Fruit fly (Drosophila melanogaster) Kc167 (cell line): Measurements from ENCODE around the gene CG3919.

Source experiments
- Myc ChIP-seq: fragments of >200 bp; optimal IDR thresholded peaks from 2 replicates; lab custom pipeline; 2017; ENCODE audit warnings: missing external identifiers
- Sin3A ChIP-seq: fragments of >200 bp; optimal IDR thresholded peaks from 2 replicates; lab custom pipeline; 2018; ENCODE audit warnings: missing external identifiers
- h ChIP-seq: fragments of >200 bp; optimal IDR thresholded peaks from 3 replicates; lab custom pipeline; 2018; ENCODE audit warnings: missing external identifiers
- insv ChIP-seq: fragments of >200 bp; optimal IDR thresholded peaks from 3 replicates; lab custom pipeline; 2018; ENCODE audit warnings: missing external identifiers
- psq ChIP-seq: fragments of >200 bp; optimal IDR thresholded peaks from 2 replicates; lab custom pipeline; 2017; ENCODE audit warnings: missing external identifiers
- ttk ChIP-seq: sonication (Bioruptor generic); optimal IDR thresholded peaks from 2 replicates; lab custom pipeline; 2017; ENCODE audit warnings: missing external identifiers

CG3919 gene

DNA sequence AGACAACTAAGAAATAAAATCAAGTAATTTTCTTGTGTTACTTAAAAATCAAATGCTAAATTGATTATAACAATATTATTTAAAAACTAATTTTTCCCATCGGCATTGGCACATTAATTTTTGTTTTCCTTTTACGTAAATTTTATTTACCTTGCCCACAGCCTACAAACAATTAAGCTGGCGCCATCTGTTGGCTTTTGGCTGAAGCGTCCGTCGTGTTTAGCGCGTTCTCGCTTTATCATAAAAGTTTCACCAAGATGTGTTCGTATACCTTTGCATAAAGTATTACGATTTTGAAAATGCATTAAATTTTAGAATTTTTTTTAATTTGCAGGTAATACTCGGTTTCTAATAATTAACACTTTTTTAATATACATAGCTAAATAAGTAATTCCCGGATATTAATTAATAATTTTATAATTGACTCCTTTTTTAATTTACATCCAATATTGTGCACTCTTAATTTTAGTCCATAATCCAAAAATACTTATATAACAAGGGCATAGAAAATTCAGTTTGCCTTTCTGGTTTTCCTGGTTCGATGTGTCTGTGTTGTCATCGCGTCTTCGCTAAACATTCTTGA, 13.3 kb upstream of the CG3919 start:
- no peak for TF ChIP-seq insv
- no peak for TF ChIP-seq Myc (lab: Kevin White, UChicago)
- TF ChIP-seq psq (lab: Kevin White, UChicago): no peak
- TF ChIP-seq h (lab: Kevin White, UChicago): no peak
- no peak for TF ChIP-seq ttk
- TF ChIP-seq Sin3A (lab: Kevin White, UChicago): no peak

DNA sequence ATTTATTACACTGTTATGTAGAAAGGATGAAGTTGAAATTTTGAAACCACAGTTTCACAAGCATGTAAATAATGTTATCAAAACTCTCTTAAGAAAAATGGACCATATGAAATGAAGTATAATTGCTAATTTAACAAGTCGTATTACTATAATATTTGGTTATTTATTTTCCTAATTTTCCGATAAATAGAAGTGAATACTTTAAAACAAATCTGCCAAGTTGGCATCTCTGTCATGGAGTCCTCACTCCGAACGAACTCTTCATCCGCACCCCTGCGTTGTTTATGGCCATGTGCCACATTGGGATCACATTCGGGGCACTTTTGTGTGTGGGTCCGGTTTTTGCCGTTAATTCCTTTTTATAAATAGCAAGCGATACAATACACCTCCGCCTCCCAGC, 10.6 kb upstream of the CG3919 start:
- no peak for TF ChIP-seq psq (lab: Kevin White, UChicago)
- TF ChIP-seq insv: no peak
- TF ChIP-seq h (lab: Kevin White, UChicago): no peak
- TF ChIP-seq ttk: no peak
- no peak for TF ChIP-seq Myc (lab: Kevin White, UChicago)
- no peak for TF ChIP-seq Sin3A (lab: Kevin White, UChicago)

DNA sequence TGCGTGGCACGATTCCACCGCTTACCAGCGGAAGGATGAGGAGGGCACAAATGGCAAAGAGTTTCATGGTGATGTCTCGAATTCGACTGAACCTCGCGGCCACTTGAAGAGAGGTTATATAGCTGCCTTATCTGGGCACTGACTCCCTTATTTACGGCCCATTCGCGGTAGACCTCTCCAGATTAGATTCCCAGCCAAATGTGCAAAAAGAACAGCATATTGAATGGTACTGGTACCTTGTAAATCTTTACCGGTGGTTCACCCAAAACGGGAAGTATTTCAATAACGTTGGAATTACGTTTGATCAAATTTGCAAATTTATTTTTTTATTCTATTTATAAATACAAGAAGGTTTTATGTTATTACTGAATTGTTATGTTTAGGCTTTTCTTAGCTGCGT, 7.8 kb upstream of the CG3919 start, which contains the start of gene CG3868:
TSS of gene CG3868 (minus strand) at position 94 of the 400 bp plus-strand sequence.
- no peak for TF ChIP-seq insv
- TF ChIP-seq Myc (lab: Kevin White, UChicago): no peak
- no peak for TF ChIP-seq h (lab: Kevin White, UChicago)
- TF ChIP-seq ttk: no peak
- no peak for TF ChIP-seq Sin3A (lab: Kevin White, UChicago)
- no peak for TF ChIP-seq psq (lab: Kevin White, UChicago)

DNA sequence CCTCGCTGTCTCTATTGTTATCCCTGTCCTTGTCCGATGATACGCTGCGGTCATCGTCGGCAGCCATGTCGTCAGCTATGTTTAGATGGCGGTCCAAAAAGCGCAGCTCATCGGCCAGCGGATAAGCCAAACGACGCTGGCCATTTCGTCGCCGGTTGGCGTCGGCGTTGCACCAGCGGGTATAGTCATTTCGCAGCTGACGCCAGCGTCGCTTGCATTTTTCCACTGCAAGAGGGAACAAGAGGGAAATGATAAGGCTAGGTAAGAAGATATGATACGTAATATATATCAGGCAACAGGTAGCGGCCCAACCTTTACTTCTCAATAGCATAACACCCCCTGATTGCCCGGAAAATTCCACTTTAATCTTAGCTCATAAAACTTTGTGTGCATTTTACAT, 3.8 kb upstream of the CG3919 start:
- TF ChIP-seq psq (lab: Kevin White, UChicago) (no peak), insv (no peak), h (lab: Kevin White, UChicago) (no peak), Myc (lab: Kevin White, UChicago) (no peak), ttk (no peak), Sin3A (lab: Kevin White, UChicago) (no peak)

DNA sequence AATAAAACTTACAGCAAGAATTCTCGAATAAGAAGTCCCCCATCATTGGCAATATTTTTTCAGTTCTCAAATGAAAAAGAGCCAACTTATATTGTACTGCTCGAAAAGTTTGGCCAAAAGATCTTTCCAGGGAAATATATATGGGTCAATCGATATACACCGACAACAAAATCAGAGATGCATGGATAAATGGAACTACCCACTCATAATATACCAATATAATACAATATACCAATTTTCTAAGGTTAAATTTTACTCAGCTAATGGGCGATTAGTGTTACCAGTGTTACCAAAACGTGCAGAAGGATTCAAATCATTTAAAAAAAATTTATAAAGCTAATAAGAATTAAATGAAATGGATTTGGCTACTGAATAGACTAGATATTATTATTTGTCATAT, 1.7 kb upstream of the CG3919 start:
- TF ChIP-seq psq (lab: Kevin White, UChicago) (no peak), Sin3A (lab: Kevin White, UChicago) (no peak), Myc (lab: Kevin White, UChicago) (no peak), insv (no peak)

DNA sequence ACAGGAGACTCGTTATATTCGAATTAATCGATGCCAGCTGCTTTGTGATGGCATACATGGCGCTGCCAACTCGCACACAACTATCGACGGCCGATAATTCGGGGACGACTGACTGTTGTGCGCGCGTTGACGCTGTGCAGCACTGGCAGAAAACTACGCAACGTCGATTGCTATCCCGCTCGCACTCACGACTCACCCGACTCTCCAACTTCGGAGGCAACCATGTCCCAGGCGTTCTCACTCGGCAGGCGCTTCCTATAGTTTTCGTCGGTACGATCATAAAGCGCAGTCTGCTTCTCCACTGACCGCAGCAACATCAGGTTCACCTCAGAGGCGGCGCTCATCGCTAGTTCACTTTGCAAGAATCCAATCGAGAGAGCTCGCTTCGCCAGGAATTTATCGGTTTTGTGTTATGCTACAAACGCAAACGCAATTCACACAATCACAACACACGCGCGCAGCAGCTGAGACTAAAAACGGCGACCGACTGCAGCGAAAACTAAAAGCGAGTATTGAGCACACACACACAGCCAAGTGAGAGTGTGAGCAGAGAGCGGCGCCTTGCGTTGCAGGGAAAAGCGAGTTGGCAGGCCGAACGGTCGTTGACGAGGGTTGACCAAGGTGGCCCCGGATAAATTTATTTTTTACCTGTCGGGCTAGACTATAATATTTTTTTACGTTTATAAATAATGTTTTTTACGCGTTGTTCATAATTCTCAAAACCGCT, 844 bp upstream of the CG3919 start, which contains the start of gene stwl:
TSS of gene stwl (minus strand) at position 521 of the 727 bp plus-strand sequence.
- TF ChIP-seq Myc (lab: Kevin White, UChicago) (no peak), psq (lab: Kevin White, UChicago) (no peak), Sin3A (lab: Kevin White, UChicago) (no peak)

DNA sequence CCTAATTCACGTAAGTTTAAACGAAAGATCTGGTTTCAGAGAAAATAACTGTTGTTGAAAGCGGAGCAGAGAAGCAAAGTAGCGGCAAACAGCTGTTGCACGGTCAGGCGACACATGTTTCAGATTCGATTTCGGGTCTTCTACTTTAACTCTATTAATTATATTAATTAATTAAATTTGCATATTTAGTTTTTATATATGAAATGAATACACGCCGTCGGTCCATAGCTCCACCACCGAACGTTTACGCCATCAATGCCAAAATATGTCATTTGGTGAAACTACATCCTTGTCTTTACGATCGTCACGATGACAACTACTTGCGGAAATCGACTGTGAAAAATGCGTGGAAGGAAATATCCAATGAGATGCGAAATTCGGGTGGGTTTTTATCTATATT, 466 bp downstream of the CG3919 start:
- TF ChIP-seq insv (no peak), ttk (no peak), h (lab: Kevin White, UChicago) (no peak), psq (lab: Kevin White, UChicago) (no peak), Sin3A (lab: Kevin White, UChicago) (no peak), Myc (lab: Kevin White, UChicago) (no peak)

DNA sequence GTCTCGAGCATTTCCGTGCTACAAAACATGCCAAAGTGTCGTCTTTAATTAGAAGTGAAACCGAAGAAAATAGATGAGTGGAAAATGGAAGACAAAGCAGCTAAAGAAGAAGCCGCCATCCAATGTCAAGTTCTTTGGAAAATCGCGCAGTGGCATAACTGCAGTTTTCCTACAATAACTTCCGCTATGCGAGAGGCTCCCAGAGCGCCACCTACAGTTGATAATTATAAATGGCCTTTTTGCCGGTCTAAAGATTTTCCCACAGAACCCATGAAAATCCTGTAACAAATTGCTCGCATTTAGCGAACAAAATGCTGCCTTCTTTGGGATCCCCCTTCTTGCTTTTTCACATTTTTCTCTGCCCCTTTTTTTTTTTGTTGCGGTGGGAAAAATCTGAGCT, 9.6 kb downstream of the CG3919 start:
- TF ChIP-seq Sin3A (lab: Kevin White, UChicago) (no peak), h (lab: Kevin White, UChicago) (no peak), insv (no peak), ttk (no peak)

DNA sequence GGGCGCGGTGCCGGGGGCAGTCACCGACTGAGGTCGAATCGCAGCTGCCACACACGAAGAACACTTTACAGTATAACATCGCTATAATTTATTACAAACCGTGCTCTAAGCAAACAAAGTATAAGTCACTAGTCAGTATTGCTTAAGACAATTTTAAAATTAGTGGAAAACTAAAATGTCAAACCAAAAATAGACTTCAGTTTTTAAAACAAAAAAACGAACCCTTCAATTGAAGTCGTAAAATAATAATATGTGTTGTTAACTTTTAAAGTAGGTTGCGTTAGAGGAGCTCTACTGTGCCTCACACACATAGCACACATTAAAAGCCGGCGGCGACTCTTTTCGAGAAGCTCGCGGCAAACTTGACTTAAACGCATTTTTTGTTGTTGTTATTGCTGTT, 11.7 kb downstream of the CG3919 start:
- TF ChIP-seq psq (lab: Kevin White, UChicago): no peak
- no peak for TF ChIP-seq insv
- TF ChIP-seq Sin3A (lab: Kevin White, UChicago): no peak
- TF ChIP-seq ttk: no peak
- TF ChIP-seq Myc (lab: Kevin White, UChicago): no peak
- no peak for TF ChIP-seq h (lab: Kevin White, UChicago)

DNA sequence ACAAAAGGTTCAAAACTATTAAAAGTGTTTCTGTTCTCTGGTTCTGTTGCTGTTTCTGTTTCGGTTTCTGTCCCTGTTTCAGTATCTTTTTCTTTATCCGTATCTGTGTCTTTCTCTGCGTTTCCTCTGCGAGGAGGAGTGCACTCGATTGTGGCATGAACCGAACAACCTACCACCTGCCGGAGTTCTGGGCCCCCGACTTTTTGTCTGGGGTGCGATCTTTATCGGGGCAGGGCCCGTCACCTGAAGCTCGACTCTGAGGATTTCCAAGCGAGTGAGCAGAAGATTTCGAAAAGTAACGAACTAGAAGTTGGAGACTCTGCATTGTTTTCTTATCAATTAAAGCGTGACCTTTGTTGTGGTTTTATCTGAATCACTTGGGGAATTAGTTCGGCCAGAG, 13.2 kb downstream of the CG3919 start:
- TF ChIP-seq Sin3A (lab: Kevin White, UChicago) (no peak), h (lab: Kevin White, UChicago) (no peak), Myc (lab: Kevin White, UChicago) (no peak), ttk (no peak), psq (lab: Kevin White, UChicago) (no peak), insv (no peak)

DNA sequence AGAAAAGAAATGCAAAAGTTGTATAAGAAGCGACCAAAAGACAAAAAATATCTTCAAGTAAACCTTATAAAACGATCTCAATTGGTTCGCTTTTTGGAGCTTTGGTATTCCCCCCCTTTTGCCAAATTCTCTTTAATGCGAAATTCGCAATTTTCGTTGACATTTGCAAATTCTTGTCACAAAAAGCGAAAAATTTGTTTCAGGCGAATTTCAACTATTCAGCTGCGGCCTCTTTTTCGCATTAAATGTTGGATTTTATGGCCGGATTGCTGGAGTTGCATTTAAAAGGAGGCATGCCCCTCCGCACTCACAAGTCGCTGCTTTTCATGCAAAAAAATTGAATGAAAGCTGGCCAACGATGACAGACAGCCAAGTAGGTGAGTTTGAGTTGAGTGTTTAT, 14.7 kb downstream of the CG3919 start:
- no peak for TF ChIP-seq Myc (lab: Kevin White, UChicago)

DNA sequence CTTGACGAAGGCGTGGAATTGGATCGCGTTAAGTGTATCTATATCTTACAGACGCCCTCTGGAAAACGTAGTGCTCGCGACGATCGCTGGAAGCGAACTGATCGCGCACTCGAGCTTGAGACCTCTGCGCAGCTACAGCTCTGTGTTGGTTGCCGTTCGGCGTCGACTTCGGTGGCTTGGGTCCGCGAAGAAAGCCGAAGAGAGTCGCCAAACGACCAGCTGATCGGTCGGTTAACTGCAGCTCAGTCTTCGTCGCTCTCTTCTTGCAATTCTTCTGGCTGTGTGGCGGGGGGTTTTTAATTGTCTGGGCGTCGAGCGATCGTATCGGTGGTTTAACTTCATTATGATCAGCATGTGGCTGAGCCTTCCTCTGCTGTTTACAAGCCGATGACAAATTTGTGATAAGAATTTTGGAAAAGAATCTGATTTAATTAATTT, 16.9 kb downstream of the CG3919 start:
- TF ChIP-seq ttk (no peak), h (lab: Kevin White, UChicago) (no peak), Myc (lab: Kevin White, UChicago) (no peak), insv (no peak), psq (lab: Kevin White, UChicago) (no peak), Sin3A (lab: Kevin White, UChicago) (no peak)

DNA sequence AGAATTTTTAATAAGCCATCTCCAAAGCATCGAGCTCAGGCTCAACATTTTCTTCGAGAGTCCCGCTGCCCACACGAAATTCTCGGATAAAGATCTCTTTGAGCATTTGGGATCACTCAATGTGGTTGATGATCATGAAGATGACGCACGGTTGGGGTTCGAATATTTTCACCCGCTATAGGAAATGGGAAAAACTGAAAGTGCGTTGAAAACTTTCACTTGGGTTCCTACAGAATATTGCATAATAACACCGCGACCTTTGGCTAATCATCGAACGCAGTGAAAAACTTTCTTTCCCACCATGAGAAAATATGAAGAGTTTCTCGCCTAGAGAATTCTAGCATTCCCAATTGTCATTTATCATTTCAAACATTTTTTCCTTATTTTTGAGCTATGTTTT, 18.5 kb downstream of the CG3919 start:
- TF ChIP-seq ttk (no peak), h (lab: Kevin White, UChicago) (no peak)
